Fruit fly (Drosophila melanogaster): ENCODE measurements around the gene CG42395.

- TF ChIP-seq psq (optimal IDR thresholded peaks at IDR 0.05) = no peak
- no peak for TF ChIP-seq usp (GFP tag; optimal IDR thresholded peaks at IDR 0.05)
- no peak for TF ChIP-seq pan (optimal IDR thresholded peaks at IDR 0.05)
- TF ChIP-seq Dll (optimal IDR thresholded peaks at IDR 0.05) = no peak
- TF ChIP-seq CG8478 (optimal IDR thresholded peaks at IDR 0.05) = no peak
Measured at dm6 chrX:9582659-9583317, 6.7 kb upstream of the CG42395 start.

Measured in whole organism.